Fruit fly (Drosophila melanogaster) whole organism, adult: ENCODE data around the gene CG11164.

Experiments used
- CG11617 ChIP-seq: fragments of 200-800 bp; sonication (Bioruptor generic); optimal IDR thresholded peaks from 2 replicates; lab custom pipeline; 2017; ENCODE audit warnings: mild to moderate bottlenecking, missing biosample characterization, missing genetic modification reagents, missing genetic modification characterization
- CG12768 ChIP-seq: fragments of 200-800 bp; sonication (Bioruptor generic); optimal IDR thresholded peaks from 2 replicates; lab custom pipeline; 2017; ENCODE audit warnings: missing biosample characterization, missing genetic modification characterization, mild to moderate bottlenecking, moderate library complexity, missing genetic modification reagents
- CG14711 ChIP-seq: fragments of 200-800 bp; sonication (Bioruptor generic); optimal IDR thresholded peaks from 2 replicates; lab custom pipeline; 2018; ENCODE audit warnings: missing biosample characterization, mild to moderate bottlenecking, missing genetic modification characterization, moderate library complexity
- CG1620 ChIP-seq: fragments of 200-800 bp; sonication (Bioruptor generic); optimal IDR thresholded peaks from 2 replicates; lab custom pipeline; 2016; ENCODE audit warnings: missing biosample characterization, missing genetic modification characterization
- CG33017 ChIP-seq: fragments of 200-800 bp; sonication (Bioruptor generic); optimal IDR thresholded peaks from 2 replicates; lab custom pipeline; 2018; ENCODE audit warnings: missing biosample characterization, mild to moderate bottlenecking, missing genetic modification characterization, moderate library complexity
- CG5204 ChIP-seq: fragments of 200-800 bp; sonication (Bioruptor generic); optimal IDR thresholded peaks from 2 replicates; lab custom pipeline; 2016; ENCODE audit warnings: missing biosample characterization, missing genetic modification characterization
- CG7045 ChIP-seq: fragments of 200-800 bp; sonication (Bioruptor generic); optimal IDR thresholded peaks from 2 replicates; lab custom pipeline; 2017; ENCODE audit warnings: missing biosample characterization, mild to moderate bottlenecking, missing genetic modification characterization
- CG7101 ChIP-seq: fragments of 200-800 bp; sonication (Bioruptor generic); optimal IDR thresholded peaks from 2 replicates; lab custom pipeline; 2018; ENCODE audit warnings: missing biosample characterization, mild to moderate bottlenecking, missing genetic modification characterization, moderate library complexity
- Hr96 ChIP-seq: fragments of 200-800 bp; sonication (Bioruptor generic); optimal IDR thresholded peaks from 2 replicates; lab custom pipeline; 2016; ENCODE audit warnings: missing biosample characterization, missing genetic modification characterization
- cic ChIP-seq: fragments of 200-800 bp; sonication (Bioruptor generic); optimal IDR thresholded peaks from 2 replicates; lab custom pipeline; 2017; ENCODE audit warnings: missing biosample characterization, mild to moderate bottlenecking, missing genetic modification characterization, moderate library complexity
- kay ChIP-seq: fragments of 200-800 bp; sonication (Bioruptor generic); peaks from one replicate; lab custom pipeline; 2016; ENCODE audit warnings: missing biosample characterization, missing genetic modification characterization, borderline replicate concordance
- ovo ChIP-seq: fragments of 200-800 bp; sonication (Bioruptor generic); optimal IDR thresholded peaks from 2 replicates; lab custom pipeline; 2016; ENCODE audit warnings: missing biosample characterization, missing genetic modification characterization
- pad ChIP-seq: fragments of 200-800 bp; sonication (Bioruptor generic); optimal IDR thresholded peaks from 3 replicates; lab custom pipeline; 2017; ENCODE audit warnings: missing biosample characterization, missing genetic modification characterization, mild to moderate bottlenecking, moderate library complexity, missing genetic modification reagents
- toe ChIP-seq: fragments of 200-800 bp; sonication (Bioruptor generic); optimal IDR thresholded peaks from 2 replicates; lab custom pipeline; 2016; ENCODE audit warnings: missing biosample characterization, missing genetic modification characterization

DNA sequence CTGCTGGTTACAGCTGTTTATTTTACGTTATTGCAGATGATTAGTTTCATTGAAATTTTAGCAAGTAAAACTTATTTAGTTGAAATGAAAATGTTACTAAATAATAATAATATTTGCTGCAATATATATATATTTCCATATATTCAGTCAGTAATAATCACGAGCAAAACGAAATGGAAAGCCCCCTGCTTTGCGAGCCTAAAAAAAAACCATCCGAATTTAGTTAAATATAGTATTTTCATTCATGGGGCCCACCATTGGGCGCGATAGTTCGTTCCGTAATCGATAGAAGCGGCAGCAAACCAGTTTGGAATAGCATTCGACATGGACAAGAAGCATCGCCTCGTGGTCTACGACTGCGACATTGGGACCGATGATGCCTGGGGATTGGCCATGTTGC lies 14.8 kb downstream of the CG11164 start, which contains the start of gene CG11158:
- TF ChIP-seq CG14711 (tag; lab: Kevin White, UChicago) (no peak), kay (GFP tag; lab: Kevin White, UChicago) (no peak), pad (GFP tag; lab: Kevin White, UChicago) (no peak), cic (GFP tag; lab: Kevin White, UChicago) (no peak), CG5204 (GFP tag; lab: Kevin White, UChicago) (no peak), CG11617 (GFP tag; lab: Kevin White, UChicago) (no peak), CG12768 (GFP tag; lab: Kevin White, UChicago) (no peak), CG33017 (tag; lab: Kevin White, UChicago) (no peak), toe (GFP tag; lab: Kevin White, UChicago) (no peak), Hr96 (GFP tag; lab: Kevin White, UChicago) (no peak), CG1620 (no peak), ovo (GFP tag; lab: Kevin White, UChicago) (no peak), CG7101 (tag; lab: Kevin White, UChicago) (no peak), CG7045 (GFP tag; lab: Kevin White, UChicago) (no peak)
